Fruit fly (Drosophila melanogaster) whole organism, wandering third instar larva: ENCODE results near the gene Or33a.

ENCODE experiments used
- Hnf4 ChIP-seq: fragments of 200-800 bp; sonication (Bioruptor generic); optimal IDR thresholded peaks from 2 replicates; lab custom pipeline; 2016; ENCODE audit warnings: missing biosample characterization, mild to moderate bottlenecking, missing genetic modification characterization
- Hr78 ChIP-seq: fragments of >200 bp; optimal IDR thresholded peaks from 2 replicates; lab custom pipeline; 2017; ENCODE audit warnings: missing biosample characterization, missing genetic modification characterization
- Jra ChIP-seq: sonication (Bioruptor generic); optimal IDR thresholded peaks from 2 replicates; lab custom pipeline; 2016; ENCODE audit warnings: missing biosample characterization, missing genetic modification characterization
- OdsH ChIP-seq: fragments of 200-800 bp; sonication (Bioruptor generic); optimal IDR thresholded peaks from 2 replicates; lab custom pipeline; 2016; ENCODE audit warnings: missing biosample characterization, mild to moderate bottlenecking, missing genetic modification characterization
- dmrt93B ChIP-seq: fragments of 200-800 bp; sonication (Bioruptor generic); optimal IDR thresholded peaks from 2 replicates; lab custom pipeline; 2018; ENCODE audit warnings: missing biosample characterization, mild to moderate bottlenecking, missing genetic modification characterization
- dsf ChIP-seq: sonication (Bioruptor generic); optimal IDR thresholded peaks from 2 replicates; lab custom pipeline; 2016; ENCODE audit warnings: missing biosample characterization, missing genetic modification characterization, borderline replicate concordance
- fru ChIP-seq: fragments of 200-800 bp; sonication (Bioruptor generic); optimal IDR thresholded peaks from 3 replicates; lab custom pipeline; 2016; ENCODE audit warnings: missing biosample characterization, mild to moderate bottlenecking, missing genetic modification characterization
- h ChIP-seq: fragments of 200-800 bp; sonication (Bioruptor generic); optimal IDR thresholded peaks from 3 replicates; lab custom pipeline; 2016; ENCODE audit warnings: missing biosample characterization, mild to moderate bottlenecking, missing genetic modification characterization
- pan ChIP-seq: fragments of >200 bp; optimal IDR thresholded peaks from 2 replicates; lab custom pipeline; 2017

DNA sequence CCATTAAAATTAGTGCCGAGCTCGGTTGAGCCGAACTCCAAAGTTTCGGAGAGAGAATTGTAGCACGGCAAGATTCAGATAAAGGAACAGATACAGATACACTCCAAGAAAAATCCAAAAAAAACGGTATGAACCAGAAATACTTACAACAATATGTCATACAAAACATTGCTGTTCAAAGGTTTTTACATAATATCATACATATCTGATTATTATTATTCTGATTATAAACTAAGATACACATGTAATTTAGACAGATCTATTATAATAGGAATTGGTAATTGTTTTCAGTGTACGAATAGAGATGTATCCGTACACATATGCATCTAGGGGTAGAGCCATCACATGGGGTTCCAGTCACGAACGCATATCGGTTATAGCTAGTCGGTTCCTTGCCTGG lies 45.8 kb downstream of the Or33a start:
- TF ChIP-seq dsf (GFP tag; lab: Kevin White, UChicago) (no peak), Hnf4 (no peak), Hr78 (GFP tag; lab: Kevin White, UChicago) (no peak), OdsH (no peak), pan (lab: Kevin White, UChicago) (no peak), fru (GFP tag; lab: Kevin White, UChicago) (no peak), h (GFP tag; lab: Kevin White, UChicago) (no peak), dmrt93B (GFP tag; lab: Kevin White, UChicago) (no peak), Jra (GFP tag; lab: Kevin White, UChicago) (no peak)
